Worm (Caenorhabditis elegans) whole organism, L4/young adult: ENCODE measurements around the gene T28A8.4.
"Not testable (repeated sequence)": the region's sequence is repeated elsewhere in the genome, so short reads cannot be mapped to it uniquely, and the experiment has no call there.

ENCODE experiments used
- W03F9.2 ChIP-seq: fragments of 150-350 bp; optimal IDR thresholded peaks from 2 replicates; lab custom pipeline; 2014; ENCODE audit warnings: missing biosample characterization, missing genetic modification characterization
- dao-5 ChIP-seq: sonication (generic microtip); optimal IDR thresholded peaks from 2 replicates; lab custom pipeline; 2016; ENCODE audit warnings: missing genotype, missing genetic modification characterization, moderate library complexity, missing compliant biosample characterization
- him-1 ChIP-seq: sonication (generic microtip); optimal IDR thresholded peaks from 2 replicates; lab custom pipeline; 2016; ENCODE audit warnings: missing genotype, missing genetic modification reagents, missing genetic modification characterization, missing compliant biosample characterization

The T28A8.4 gene

DNA sequence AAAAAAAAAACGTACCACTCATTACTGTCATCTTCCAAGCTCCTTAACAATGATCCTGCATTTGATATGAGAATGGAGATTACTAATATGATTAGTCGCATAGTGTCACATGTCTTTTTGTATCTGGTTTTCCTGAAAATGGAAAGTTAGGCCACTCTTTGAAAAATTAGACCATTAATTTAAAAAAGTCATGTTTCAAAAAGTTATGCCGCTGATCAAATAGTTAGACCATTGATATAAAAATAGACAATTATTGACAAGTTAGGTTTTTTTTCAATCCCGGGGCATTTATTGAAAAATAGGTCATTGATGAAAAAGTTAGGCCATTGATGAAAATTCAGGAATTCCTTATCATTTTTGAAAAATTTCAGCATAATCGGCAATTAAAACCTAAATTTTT, 19.5 kb upstream of the T28A8.4 start, which contains the start of gene acc-4:
Gene acc-4, minus strand, starts transcription at position 101 of the 400 bp plus-strand sequence.
- TF ChIP-seq dao-5 (tag; lab: Kevin White, UChicago): no peak
- TF ChIP-seq him-1 (tag; lab: Kevin White, UChicago): no peak
- TF ChIP-seq W03F9.2 (tag; lab: Kevin White, UChicago): no peak

DNA sequence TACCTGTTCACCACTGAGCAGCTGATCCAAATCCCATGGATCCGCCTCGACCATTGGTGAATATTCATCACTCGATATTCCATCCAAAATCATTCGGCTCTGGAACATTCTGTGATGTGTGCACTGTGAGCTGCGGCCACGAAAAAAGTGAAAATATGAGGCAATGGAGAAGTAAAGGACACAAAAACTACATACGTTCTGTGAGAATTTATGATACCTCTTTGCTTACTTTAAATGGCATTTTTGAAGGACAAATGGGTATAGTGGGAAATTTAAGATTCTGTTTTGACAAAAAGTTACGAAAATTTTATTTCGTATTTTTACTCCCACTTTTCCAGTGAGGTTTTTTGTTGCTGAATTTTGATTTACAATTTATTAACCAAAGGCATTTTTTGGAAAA, 11.1 kb upstream of the T28A8.4 start, which contains the start of gene twk-40:
Gene twk-40, minus strand, starts transcription at position 101 of the 400 bp plus-strand sequence.
- TF ChIP-seq W03F9.2 (tag; lab: Kevin White, UChicago): no peak

DNA sequence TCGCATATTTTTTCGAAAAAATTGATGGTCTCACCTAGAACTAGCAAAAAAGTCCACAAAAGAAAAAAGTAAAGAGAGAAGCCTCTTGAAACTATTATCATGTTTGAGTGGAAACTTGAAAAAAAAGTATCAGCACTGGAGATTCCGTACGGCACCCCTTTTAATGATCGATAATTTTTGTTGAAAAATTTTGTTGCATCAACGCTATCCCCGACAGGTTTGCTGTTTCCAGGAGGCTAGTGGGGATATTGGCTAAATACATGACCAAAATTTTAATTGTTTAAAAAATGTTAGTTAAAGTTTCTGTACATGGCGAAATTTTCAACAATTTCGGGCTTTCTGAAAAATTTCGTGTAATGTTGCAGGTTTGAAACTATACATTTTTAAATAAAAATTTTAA, 7.9 kb upstream of the T28A8.4 start, which contains the start of gene T28A8.2:
Gene T28A8.2, minus strand, starts transcription at position 101 of the 400 bp plus-strand sequence.
- no peak for TF ChIP-seq W03F9.2 (tag; lab: Kevin White, UChicago)
- TF ChIP-seq dao-5 (tag; lab: Kevin White, UChicago): no peak

- TF ChIP-seq W03F9.2, dao-5, him-1 (tag; lab: Kevin White, UChicago): not testable (repeated sequence)
Observed at ce11 chrIII:13498899-13499298, 4.6 kb upstream of the T28A8.4 start, which contains the start of gene T28A8.6. Gene T28A8.6 (plus strand): TSS chrIII:13499199.

DNA sequence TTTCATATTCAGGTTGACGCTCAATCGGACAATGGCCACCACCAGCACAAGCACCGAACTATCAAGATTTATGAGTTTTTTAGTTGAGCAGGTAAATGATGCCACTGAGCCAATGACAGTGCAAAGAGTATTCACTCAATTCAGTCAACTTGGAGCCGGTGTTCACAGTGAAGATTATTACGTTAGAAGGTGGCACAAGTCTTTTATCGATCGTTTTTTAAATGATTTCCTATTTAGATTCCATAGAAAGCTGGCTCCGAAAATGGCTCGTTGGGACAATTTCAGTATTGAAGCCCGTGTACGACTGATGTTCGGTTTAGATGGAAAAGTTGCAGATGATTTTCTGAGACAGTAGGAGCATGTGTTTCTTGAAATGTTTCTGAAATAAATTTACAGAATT, 1.9 kb upstream of the T28A8.4 start, which contains the start of gene T28A8.5:
Gene T28A8.5, plus strand, starts transcription at position 32 of the 400 bp plus-strand sequence.
- TF ChIP-seq W03F9.2 (tag; lab: Kevin White, UChicago) (no peak), him-1 (tag; lab: Kevin White, UChicago) (no peak), dao-5 (tag; lab: Kevin White, UChicago) (no peak)

DNA sequence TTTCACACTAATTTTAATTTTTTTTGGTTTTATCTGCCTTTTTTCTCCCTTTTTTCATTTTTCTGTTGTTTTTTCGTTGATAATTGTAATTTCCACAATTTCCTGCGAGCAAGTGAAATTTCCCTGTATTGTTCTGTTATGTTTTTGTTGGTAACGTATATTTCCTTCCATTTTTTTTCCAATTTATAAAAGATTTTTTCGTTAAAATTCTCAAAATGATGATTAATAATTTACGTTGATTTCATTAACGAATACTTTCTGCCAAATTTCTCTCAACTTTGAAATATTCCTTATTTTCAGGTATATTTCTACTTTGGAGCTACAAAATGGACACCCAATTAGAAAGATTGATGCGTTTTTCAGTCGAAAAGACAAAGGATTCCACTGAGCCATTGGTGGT, 966 bp upstream of the T28A8.4 start, which contains the start of gene T28A8.8:
Gene T28A8.8, plus strand, starts transcription at position 301 of the 400 bp plus-strand sequence.
- TF ChIP-seq him-1 (tag; lab: Kevin White, UChicago) (no peak), W03F9.2 (tag; lab: Kevin White, UChicago) (no peak), dao-5 (tag; lab: Kevin White, UChicago) (no peak)

DNA sequence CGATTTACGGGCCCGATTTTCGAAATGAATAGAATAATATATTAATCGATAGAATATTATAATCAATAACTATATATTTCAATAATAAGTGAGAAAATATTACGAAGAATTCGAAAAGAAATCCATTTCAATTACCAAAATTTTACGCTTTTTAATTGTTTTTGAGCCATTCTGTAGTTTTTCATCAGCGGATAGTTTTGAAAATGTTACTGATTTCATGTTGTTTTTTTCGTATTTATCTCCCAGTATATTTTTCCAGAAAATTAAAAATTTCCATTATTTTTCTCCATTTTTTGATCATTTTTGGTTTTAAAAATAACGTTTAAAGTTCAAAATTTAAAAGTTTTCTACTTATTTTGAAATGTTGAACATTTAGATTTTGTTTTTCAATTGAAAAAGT, 2.2 kb downstream of the T28A8.4 start, which contains the start of gene T28A8.3:
Gene T28A8.3, plus strand, starts transcription at position 301 of the 400 bp plus-strand sequence.
- no peak for TF ChIP-seq him-1 (tag; lab: Kevin White, UChicago)
- no peak for TF ChIP-seq dao-5 (tag; lab: Kevin White, UChicago)

DNA sequence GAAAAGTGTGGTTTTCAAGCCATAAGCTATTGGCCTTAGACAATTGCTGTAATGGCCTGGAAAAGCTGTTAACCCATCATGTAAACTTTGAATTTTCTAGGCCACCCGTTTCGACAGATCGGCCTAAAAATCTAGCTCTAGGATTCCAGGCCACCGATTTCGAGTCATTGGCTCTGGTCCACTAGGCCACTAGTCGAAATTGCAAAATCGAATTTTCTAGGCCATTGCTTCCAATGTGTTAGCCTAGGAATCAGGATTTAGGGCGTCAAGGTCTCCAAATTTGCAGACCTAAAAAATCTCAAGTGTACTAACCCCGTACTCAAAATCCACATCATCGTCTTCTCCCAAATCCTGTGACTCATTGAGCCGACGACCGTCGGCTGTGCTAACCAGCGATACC, 7.3 kb downstream of the T28A8.4 start:
- TF ChIP-seq W03F9.2 (tag; lab: Kevin White, UChicago) (no peak), dao-5 (tag; lab: Kevin White, UChicago) (no peak), him-1 (tag; lab: Kevin White, UChicago) (no peak)

- TF ChIP-seq him-1 (tag; lab: Kevin White, UChicago) (no peak), dao-5 (tag; lab: Kevin White, UChicago) (no peak), W03F9.2 (tag; lab: Kevin White, UChicago) (no peak)
Observed at ce11 chrIII:13514470-13514869, 11.0 kb downstream of the T28A8.4 start, which contains the start of gene mlh-1. Gene mlh-1 (minus strand): TSS chrIII:13514570.

DNA sequence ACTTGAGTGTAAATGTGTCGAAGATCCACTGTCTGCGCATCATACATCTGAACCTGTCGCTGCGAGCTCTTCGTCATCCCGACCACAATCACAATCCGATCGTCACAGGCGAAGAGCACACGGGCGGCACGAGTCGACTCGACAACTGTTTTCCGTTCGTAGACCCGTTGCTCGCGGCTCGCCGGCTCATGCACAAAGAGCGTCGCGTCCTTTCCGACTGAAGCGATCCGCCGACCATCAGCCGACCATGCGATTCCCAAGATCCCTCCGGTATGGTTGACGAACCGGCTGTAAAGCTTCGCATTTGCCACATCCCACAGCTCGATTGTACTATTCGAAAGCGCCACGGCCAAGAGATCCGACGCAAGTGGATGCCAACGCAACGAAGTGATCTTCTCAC, 15.0 kb downstream of the T28A8.4 start:
- no peak for TF ChIP-seq W03F9.2 (tag; lab: Kevin White, UChicago)
- TF ChIP-seq him-1 (tag; lab: Kevin White, UChicago): no peak
- TF ChIP-seq dao-5 (tag; lab: Kevin White, UChicago): no peak

ce11 chrIII:13524021-13524420, 20.5 kb downstream of the T28A8.4 start, which contains the start of gene pod-1:
Gene pod-1 (minus strand): TSS chrIII:13524121.
- TF ChIP-seq him-1 (tag; lab: Kevin White, UChicago) (no peak), dao-5 (tag; lab: Kevin White, UChicago) (no peak), W03F9.2 (tag; lab: Kevin White, UChicago) (no peak)

ce11 chrIII:13525118-13525839, 21.8 kb downstream of the T28A8.4 start:
- TF ChIP-seq W03F9.2 (tag; lab: Kevin White, UChicago) (no peak), him-1 (tag; lab: Kevin White, UChicago) (no peak), dao-5 (tag; lab: Kevin White, UChicago) (no peak)

- TF ChIP-seq him-1 (tag; lab: Kevin White, UChicago) (no peak), dao-5 (tag; lab: Kevin White, UChicago) (no peak), W03F9.2 (tag; lab: Kevin White, UChicago) (no peak)
Observed at ce11 chrIII:13526191-13526590, 22.7 kb downstream of the T28A8.4 start.
